Worm (Caenorhabditis elegans) whole organism, L2 larva: ENCODE results near the gene Y6G8.6.
"Not testable (repeated sequence)": the region's sequence is repeated elsewhere in the genome, so short reads cannot be mapped to it uniquely, and the experiment has no call there.

Source experiments
- ceh-16 ChIP-seq: fragments of 150-350 bp; optimal IDR thresholded peaks from 2 replicates; lab custom pipeline; 2014; ENCODE audit warnings: missing biosample characterization, missing genetic modification characterization
- ztf-4 ChIP-seq: fragments of 150-350 bp; optimal IDR thresholded peaks from 2 replicates; lab custom pipeline; 2014; ENCODE audit warnings: missing biosample characterization, missing genetic modification characterization

- not testable (repeated sequence) for TF ChIP-seq ztf-4 (tag; lab: Kevin White, UChicago); ceh-16
These were observed 32.3 kb downstream of the Y6G8.6 start, which contains the start of gene fbxa-133 for ce11 chrV:17584352-17584843.
